Worm (Caenorhabditis elegans): ENCODE data around the gene phf-33.
A peak's percentile ranks its signal among the peaks of the same experiment; 100 is the strongest.

The phf-33 gene

ce11 chrX:13283462-13283861 is 4.7 kb upstream of the phf-33 start (continued):
- TF ChIP-seq jun-1 (tag; optimal IDR thresholded peaks at IDR 0.05) (no peak), gei-8 (GFP tag; optimal IDR thresholded peaks at IDR 0.05) (no peak), daf-12 (tag; optimal IDR thresholded peaks at IDR 0.05) (no peak), dve-1 (tag; optimal IDR thresholded peaks at IDR 0.05; ENCODE audit: insufficient read depth) (no peak), dmd-6 (GFP tag; IDR thresholded peaks at IDR 0.05) (peak; percentile 23; the same call in 1 of the 2 replicates), madf-5 (GFP tag; IDR thresholded peaks at IDR 0.05) (0 out of 4 replicates have a peak, but pooled peaks of 1 of the 2 experiments have one; percentile 55), nhr-6 (tag; optimal IDR thresholded peaks at IDR 0.05) (no peak), php-3 (GFP tag; IDR thresholded peaks at IDR 0.05) (no peak), lin-29 (GFP tag; IDR thresholded peaks at IDR 0.05) (no peak), arid-1 (GFP tag; conservative IDR thresholded peaks at IDR 0.05) (peak; percentile 70; the same call in 1 of the 2 replicates), lin-38 (GFP tag; IDR thresholded peaks at IDR 0.05) (no peak)

DNA sequence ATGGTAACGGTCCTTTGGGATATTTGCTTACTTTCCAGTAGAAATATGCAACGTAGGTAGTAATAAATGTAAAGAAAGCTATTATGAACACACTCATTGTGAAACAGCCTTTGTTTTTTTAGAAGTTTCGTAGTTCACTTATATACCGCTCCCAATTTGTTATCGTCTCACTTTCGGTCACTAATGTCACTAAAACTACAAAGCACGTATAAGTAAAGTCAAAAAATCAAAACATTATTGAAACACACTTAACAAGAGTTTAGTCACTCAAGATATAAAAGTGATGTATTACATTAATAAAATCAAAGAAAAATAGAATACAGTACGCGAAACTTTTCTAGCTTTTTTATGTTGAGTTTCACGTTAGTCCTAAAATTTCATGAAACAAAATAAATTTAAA is 4.7 kb downstream of the phf-33 start, which contains the start of gene cyp-14A3:
Gene cyp-14A3 (minus strand): TSS at position 101 of the 400 bp plus-strand sequence.
- no peak for TF ChIP-seq lsy-2 (tag; optimal IDR thresholded peaks at IDR 0.05)
- TF ChIP-seq cey-2 (tag; optimal IDR thresholded peaks at IDR 0.05; ENCODE audit: borderline replicate concordance, insufficient read depth), result no peak
- no peak for TF ChIP-seq arid-1 (GFP tag; conservative IDR thresholded peaks at IDR 0.05)
- TF ChIP-seq pqm-1 (tag; optimal IDR thresholded peaks at IDR 0.05), result no peak
- no peak for TF ChIP-seq nhr-77 (tag; optimal IDR thresholded peaks at IDR 0.05)
- no peak for TF ChIP-seq zag-1 (tag; optimal IDR thresholded peaks at IDR 0.05)
- no peak for TF ChIP-seq madf-5 (GFP tag; IDR thresholded peaks at IDR 0.05)
- TF ChIP-seq daf-12 (tag; optimal IDR thresholded peaks at IDR 0.05), result no peak
- no peak for TF ChIP-seq unc-39 (tag; optimal IDR thresholded peaks at IDR 0.05)
- no peak for TF ChIP-seq lim-7 (GFP tag; IDR thresholded peaks at IDR 0.05)
- TF ChIP-seq F44E2.7 (GFP tag; IDR thresholded peaks at IDR 0.05), result no peak
- no peak for TF ChIP-seq lin-39 (tag; optimal IDR thresholded peaks at IDR 0.05)
- TF ChIP-seq ctbp-1 (GFP tag; IDR thresholded peaks at IDR 0.05), result no peak
- TF ChIP-seq php-3 (GFP tag; IDR thresholded peaks at IDR 0.05), result no peak
- no peak for TF ChIP-seq ceh-28 (tag; optimal IDR thresholded peaks at IDR 0.05)
- TF ChIP-seq nhr-237 (tag; optimal IDR thresholded peaks at IDR 0.05), result no peak

ce11 chrX:13269586-13269985 is 9.2 kb downstream of the phf-33 start, which contains the start of gene cyp-14A2:
Gene cyp-14A2, minus strand, starts transcription at chrX:13269686.
- TF ChIP-seq Y105C5A.15 (GFP tag; IDR thresholded peaks at IDR 0.05) (no peak), dmd-6 (GFP tag; IDR thresholded peaks at IDR 0.05) (peak; percentile 42)

- no peak for TF ChIP-seq gei-8 (GFP tag; optimal IDR thresholded peaks at IDR 0.05)
- no peak for TF ChIP-seq daf-16 (GFP tag; optimal IDR thresholded peaks at IDR 0.05)
- TF ChIP-seq daf-16 (tag; optimal IDR thresholded peaks at IDR 0.05), result peak; percentile 39
- TF ChIP-seq F10B5.3 (tag; optimal IDR thresholded peaks at IDR 0.05), result no peak
- TF ChIP-seq dve-1 (tag; optimal IDR thresholded peaks at IDR 0.05; ENCODE audit: insufficient read depth), result peak; percentile 19
- no peak for TF ChIP-seq ZK337.2 (GFP tag; IDR thresholded peaks at IDR 0.05)
- no peak for TF ChIP-seq dmd-8 (GFP tag; IDR thresholded peaks at IDR 0.05)
- no peak for TF ChIP-seq attf-4 (tag; optimal IDR thresholded peaks at IDR 0.05)
Observed at ce11 chrX:13267230-13267629, 11.5 kb downstream of the phf-33 start, which contains the start of gene cyp-14A1. Gene cyp-14A1, minus strand, starts transcription at chrX:13267355.

ce11 chrX:13264550-13264949 is 14.2 kb downstream of the phf-33 start:
- peak; percentile 61 for TF ChIP-seq nhr-111 (GFP tag; optimal IDR thresholded peaks at IDR 0.05)
- peak; percentile 53 for TF ChIP-seq F10B5.3 (tag; optimal IDR thresholded peaks at IDR 0.05)
- no peak for TF ChIP-seq mep-1 (tag; optimal IDR thresholded peaks at IDR 0.05)
- no peak for TF ChIP-seq daf-12 (tag; optimal IDR thresholded peaks at IDR 0.05)
- TF ChIP-seq unc-62 (GFP tag; optimal IDR thresholded peaks at IDR 0.05 in 1 of 2), result peak in 1 of 2 experiments; percentile 78
- TF ChIP-seq unc-62 (tag; optimal IDR thresholded peaks at IDR 0.05), result no peak
- no peak for TF ChIP-seq set-16 (GFP tag; IDR thresholded peaks at IDR 0.05)
- TF ChIP-seq lin-39 (tag; optimal IDR thresholded peaks at IDR 0.05), result no peak
- TF ChIP-seq ces-1 (GFP tag; optimal IDR thresholded peaks at IDR 0.05), result no peak
- peak; percentile 74; the same call in 1 of the 2 replicates for TF ChIP-seq lin-29 (GFP tag; IDR thresholded peaks at IDR 0.05)
- TF ChIP-seq unc-130 (GFP tag; optimal IDR thresholded peaks at IDR 0.05), result peak; percentile 14
- no peak for TF ChIP-seq ZK546.5 (tag; optimal IDR thresholded peaks at IDR 0.05)
- no peak for TF ChIP-seq egl-27 (tag; optimal IDR thresholded peaks at IDR 0.05)
- peak; percentile 44; the same call in 1 of the 2 replicates for TF ChIP-seq ceh-44 (GFP tag; IDR thresholded peaks at IDR 0.05)
- no peak for TF ChIP-seq ceh-28 (tag; optimal IDR thresholded peaks at IDR 0.05)
- peak; percentile 94 for TF ChIP-seq F26F4.8 (GFP tag; conservative IDR thresholded peaks at IDR 0.05)
- peak; percentile 54 for TF ChIP-seq mxl-3 (GFP tag; optimal IDR thresholded peaks at IDR 0.05)
- TF ChIP-seq aly-2 (tag; optimal IDR thresholded peaks at IDR 0.05), result no peak
- peak; percentile 70 for TF ChIP-seq nhr-102 (tag; optimal IDR thresholded peaks at IDR 0.05)

Measured in whole organism, L4 larva.